Worm (Caenorhabditis elegans) whole organism, L2 larva: ENCODE measurements around the gene rps-8.

Experiments
- dmd-4 ChIP-seq: sonication (generic microtip); optimal IDR thresholded peaks from 2 replicates; lab custom pipeline; 2017; ENCODE audit warnings: missing biosample characterization, missing genetic modification characterization
- ztf-11 ChIP-seq: sonication (generic microtip); optimal IDR thresholded peaks from 2 replicates; lab custom pipeline; 2017; ENCODE audit warnings: missing biosample characterization, missing genetic modification characterization

DNA sequence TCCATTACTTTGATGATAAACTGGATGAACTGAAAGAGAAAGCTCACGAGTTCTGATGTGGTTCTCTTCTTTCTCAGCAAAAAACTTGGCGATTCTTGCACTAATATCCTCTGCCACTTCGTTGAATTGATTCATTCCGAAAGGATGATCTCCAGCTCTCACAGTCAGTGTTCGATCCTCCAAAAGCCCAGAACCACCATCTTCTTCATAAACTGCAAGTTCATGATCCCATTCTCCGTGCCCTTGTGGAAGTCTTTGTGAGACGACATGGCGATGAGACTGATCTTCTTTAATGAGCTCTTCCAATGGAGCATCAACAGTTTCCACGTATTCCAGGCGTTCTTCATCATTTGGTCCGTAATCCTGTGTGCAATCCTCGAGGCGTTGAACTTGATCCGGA is 11.3 kb upstream of the rps-8 start:
- TF ChIP-seq dmd-4 (tag; lab: Kevin White, UChicago) (no peak), ztf-11 (tag; lab: Kevin White, UChicago) (no peak)
